Worm (Caenorhabditis elegans): ENCODE data around the gene srbc-43.
A peak's percentile ranks its signal among the peaks of the same experiment; 100 is the strongest.

srbc-43 gene

ce11 chrV:12803274-12803673 is 13.0 kb upstream of the srbc-43 start, which contains the start of gene srbc-45:
srbc-45 (plus strand) TSS chrV:12803574.
- TF ChIP-seq elt-2 (tag; optimal IDR thresholded peaks at IDR 0.05) (no peak), elt-3 (tag; optimal IDR thresholded peaks at IDR 0.05) (no peak), fos-1 (tag; optimal IDR thresholded peaks at IDR 0.05) (no peak), nhr-77 (tag; optimal IDR thresholded peaks at IDR 0.05) (no peak)

ce11 chrV:12800171-12800570 is 9.9 kb upstream of the srbc-43 start, which contains the start of gene ugt-3:
ugt-3 (minus strand) TSS chrV:12800271.
- no peak for TF ChIP-seq skn-1 (tag; optimal IDR thresholded peaks at IDR 0.05)
- no peak for TF ChIP-seq mdl-1 (tag; optimal IDR thresholded peaks at IDR 0.05)
- no peak for TF ChIP-seq nhr-25 (tag; optimal IDR thresholded peaks at IDR 0.05)
- no peak for TF ChIP-seq zag-1 (tag; optimal IDR thresholded peaks at IDR 0.05)

ce11 chrV:12797992-12798391 is 7.7 kb upstream of the srbc-43 start, which contains the start of gene ugt-6:
ugt-6 (minus strand) TSS chrV:12798224.
- peak; percentile 22 for TF ChIP-seq elt-2 (tag; optimal IDR thresholded peaks at IDR 0.05)
- TF ChIP-seq pqm-1 (tag; optimal IDR thresholded peaks at IDR 0.05) = peak; percentile 9
- TF ChIP-seq nhr-12 (tag; optimal IDR thresholded peaks at IDR 0.05) = no peak
- no peak for TF ChIP-seq unc-39 (tag; optimal IDR thresholded peaks at IDR 0.05)
- no peak for TF ChIP-seq ztf-4 (tag; optimal IDR thresholded peaks at IDR 0.05)

ce11 chrV:12796908-12797490 is 6.7 kb upstream of the srbc-43 start:
- TF ChIP-seq hmg-11 (tag; optimal IDR thresholded peaks at IDR 0.05) = no peak
- TF ChIP-seq elt-2 (tag; optimal IDR thresholded peaks at IDR 0.05) = peak; percentile 76

- TF ChIP-seq mml-1 (tag; optimal IDR thresholded peaks at IDR 0.05) (no peak), pqm-1 (tag; optimal IDR thresholded peaks at IDR 0.05) (peak; percentile 75), jun-1 (tag; optimal IDR thresholded peaks at IDR 0.05) (no peak), elt-2 (tag; optimal IDR thresholded peaks at IDR 0.05) (peak; percentile 35)
These were observed 5.6 kb upstream of the srbc-43 start for ce11 chrV:12795927-12796326.

ce11 chrV:12795196-12795595 is 4.9 kb upstream of the srbc-43 start, which contains the start of gene ugt-4:
ugt-4 (minus strand) TSS chrV:12795336.
- TF ChIP-seq hmg-11 (tag; optimal IDR thresholded peaks at IDR 0.05) = no peak
- no peak for TF ChIP-seq ZK546.5 (tag; optimal IDR thresholded peaks at IDR 0.05)
- peak; percentile 20 for TF ChIP-seq pha-4 (tag; optimal IDR thresholded peaks at IDR 0.05)
- TF ChIP-seq unc-62 (GFP tag; optimal IDR thresholded peaks at IDR 0.05) = no peak
- TF ChIP-seq fkh-10 (GFP tag; optimal IDR thresholded peaks at IDR 0.05) = no peak
- TF ChIP-seq ceh-9 (tag; optimal IDR thresholded peaks at IDR 0.05) = no peak
- TF ChIP-seq nhr-28 (tag; optimal IDR thresholded peaks at IDR 0.05) = no peak
- TF ChIP-seq skn-1 (tag; optimal IDR thresholded peaks at IDR 0.05) = no peak
- TF ChIP-seq lsy-12 (tag; optimal IDR thresholded peaks at IDR 0.05) = no peak
- peak; percentile 72 for TF ChIP-seq elt-2 (tag; optimal IDR thresholded peaks at IDR 0.05)
- TF ChIP-seq egl-5 (tag; optimal IDR thresholded peaks at IDR 0.05) = no peak
- TF ChIP-seq fkh-2 (tag; optimal IDR thresholded peaks at IDR 0.05) = no peak
- no peak for TF ChIP-seq tbx-2 (tag; optimal IDR thresholded peaks at IDR 0.05)
- no peak for TF ChIP-seq fos-1 (tag; optimal IDR thresholded peaks at IDR 0.05)
- TF ChIP-seq R02D3.7 (tag; optimal IDR thresholded peaks at IDR 0.05) = no peak
- no peak for TF ChIP-seq mdl-1 (tag; optimal IDR thresholded peaks at IDR 0.05)
- TF ChIP-seq aly-2 (tag; optimal IDR thresholded peaks at IDR 0.05) = no peak
- TF ChIP-seq jun-1 (tag; optimal IDR thresholded peaks at IDR 0.05) = peak; percentile 19
- TF ChIP-seq ceh-16 (tag; optimal IDR thresholded peaks at IDR 0.05) = no peak
- TF ChIP-seq ceh-82 (tag; optimal IDR thresholded peaks at IDR 0.05) = no peak
- no peak for TF ChIP-seq ceh-28 (tag; optimal IDR thresholded peaks at IDR 0.05)
- TF ChIP-seq daf-12 (tag; optimal IDR thresholded peaks at IDR 0.05) = no peak
- peak; percentile 85 for TF ChIP-seq pqm-1 (tag; optimal IDR thresholded peaks at IDR 0.05)
- no peak for TF ChIP-seq sea-2 (GFP tag; optimal IDR thresholded peaks at IDR 0.05)
